Fruit fly (Drosophila melanogaster) whole organism, embryonic: ENCODE data around the gene LManIV.

Experiments used
- Adf1 ChIP-seq: fragments of 200-800 bp; sonication (Bioruptor generic); IDR thresholded peaks from 2 replicates; pipeline ENCODE4 v1.3.6; 2022; ENCODE audit warnings: missing biosample characterization, missing genetic modification characterization
- Atf6 ChIP-seq: fragments of 200-800 bp; sonication (Bioruptor generic); IDR thresholded peaks from 2 replicates; pipeline ENCODE4 v1.3.6; 2022; ENCODE audit warnings: missing biosample characterization, missing genetic modification characterization
- C15 ChIP-seq: fragments of 200-800 bp; sonication (Bioruptor generic); IDR thresholded peaks from 3 replicates; pipeline ENCODE4 v1.3.6; 2022; ENCODE audit warnings: missing biosample characterization, missing genetic modification characterization
- CG1024 ChIP-seq: fragments of 200-800 bp; sonication (Bioruptor generic); IDR thresholded peaks from 2 replicates; pipeline ENCODE4 v1.3.6; 2022; ENCODE audit warnings: missing biosample characterization, missing genetic modification characterization
- CG10462 ChIP-seq: fragments of 200-800 bp; sonication (Bioruptor generic); optimal IDR thresholded peaks from 2 replicates; lab custom pipeline; 2016; ENCODE audit warnings: missing biosample characterization, missing genetic modification characterization
- CG10543 ChIP-seq: fragments of 200-800 bp; sonication (Bioruptor generic); optimal IDR thresholded peaks from 3 replicates; lab custom pipeline; 2017; ENCODE audit warnings: missing biosample characterization, mild to moderate bottlenecking, missing genetic modification characterization, moderate library complexity
- CG10654 ChIP-seq: fragments of 200-800 bp; sonication (Bioruptor generic); optimal IDR thresholded peaks from 2 replicates; lab custom pipeline; 2016; ENCODE audit warnings: missing biosample characterization, missing genetic modification characterization
- CG11247 ChIP-seq: fragments of 200-800 bp; sonication (Bioruptor generic); IDR thresholded peaks from 2 replicates; pipeline ENCODE4 v1.3.6; 2022; ENCODE audit warnings: missing biosample characterization, missing genetic modification characterization
- CG11398 ChIP-seq: fragments of 200-800 bp; sonication (Bioruptor generic); optimal IDR thresholded peaks from 2 replicates; lab custom pipeline; 2016; ENCODE audit warnings: missing biosample characterization, missing genetic modification characterization
- CG12071 ChIP-seq: fragments of 200-800 bp; sonication (Bioruptor generic); optimal IDR thresholded peaks from 3 replicates; lab custom pipeline; 2018; ENCODE audit warnings: missing biosample characterization, mild to moderate bottlenecking, missing genetic modification characterization
- CG15011 ChIP-seq: fragments of 200-800 bp; sonication (Bioruptor generic); optimal IDR thresholded peaks from 3 replicates; lab custom pipeline; 2018; ENCODE audit warnings: missing biosample characterization, mild to moderate bottlenecking, missing genetic modification characterization
- CG15479 ChIP-seq: fragments of 200-800 bp; sonication (Bioruptor generic); optimal IDR thresholded peaks from 3 replicates; lab custom pipeline; 2019; ENCODE audit warnings: missing biosample characterization, mild to moderate bottlenecking, missing genetic modification characterization, moderate library complexity
- CG1602 ChIP-seq: fragments of 200-800 bp; sonication (Bioruptor generic); optimal IDR thresholded peaks from 3 replicates; lab custom pipeline; 2016; ENCODE audit warnings: missing biosample characterization, missing genetic modification characterization
- CG16779 ChIP-seq: fragments of 200-800 bp; sonication (Bioruptor generic); IDR thresholded peaks from 2 replicates; pipeline ENCODE4 v1.3.6; 2022; ENCODE audit warnings: missing biosample characterization, missing genetic modification characterization
- CG16863 ChIP-seq: fragments of 200-800 bp; sonication (Bioruptor generic); optimal IDR thresholded peaks from 3 replicates; lab custom pipeline; 2016; ENCODE audit warnings: missing biosample characterization, missing genetic modification characterization
- CG30020 ChIP-seq: fragments of 200-800 bp; optimal IDR thresholded peaks from 2 replicates; lab custom pipeline; 2019; ENCODE audit warnings: missing biosample characterization, mild to moderate bottlenecking, missing genetic modification characterization, moderate library complexity
- CG3281 ChIP-seq: fragments of 200-800 bp; sonication (Bioruptor generic); optimal IDR thresholded peaks from 3 replicates; lab custom pipeline; 2017; ENCODE audit warnings: missing biosample characterization, mild to moderate bottlenecking, missing genetic modification characterization
- CG4282 ChIP-seq: fragments of 200-800 bp; sonication (Bioruptor generic); optimal IDR thresholded peaks from 2 replicates; lab custom pipeline; 2016; ENCODE audit warnings: missing biosample characterization, missing genetic modification characterization
- CG43689 ChIP-seq: fragments of 200-800 bp; sonication (Bioruptor generic); IDR thresholded peaks from 2 replicates; pipeline ENCODE4 v1.3.6; 2022; ENCODE audit warnings: missing biosample characterization, missing genetic modification characterization
- CG5245 ChIP-seq: fragments of 200-800 bp; sonication (Bioruptor generic); optimal IDR thresholded peaks from 3 replicates; lab custom pipeline; 2016; ENCODE audit warnings: missing biosample characterization, missing genetic modification characterization
- CG5953 ChIP-seq: fragments of 200-800 bp; sonication (Bioruptor generic); IDR thresholded peaks from 2 replicates; pipeline ENCODE4 v1.3.6; 2022; ENCODE audit warnings: missing biosample characterization, missing genetic modification characterization
- CG7987 ChIP-seq: fragments of 200-800 bp; sonication (Bioruptor generic); optimal IDR thresholded peaks from 2 replicates; lab custom pipeline; 2018; ENCODE audit warnings: missing biosample characterization, mild to moderate bottlenecking, missing genetic modification characterization, moderate library complexity
- CG8281 ChIP-seq: fragments of 200-800 bp; sonication (Bioruptor generic); optimal IDR thresholded peaks from 2 replicates; lab custom pipeline; 2018; ENCODE audit warnings: missing biosample characterization, mild to moderate bottlenecking, missing genetic modification characterization, moderate library complexity
- CG9609 ChIP-seq: fragments of 200-800 bp; sonication (Bioruptor generic); optimal IDR thresholded peaks from 3 replicates; lab custom pipeline; 2016; ENCODE audit warnings: missing biosample characterization, missing genetic modification characterization
- D19A ChIP-seq: fragments of 200-800 bp; optimal IDR thresholded peaks from 3 replicates; lab custom pipeline; 2019; ENCODE audit warnings: missing biosample characterization, mild to moderate bottlenecking, missing genetic modification characterization, moderate library complexity
- Dp ChIP-seq: fragments of 200-800 bp; sonication (Bioruptor generic); optimal IDR thresholded peaks from 2 replicates; lab custom pipeline; 2018; ENCODE audit warnings: missing biosample characterization, mild to moderate bottlenecking, missing genetic modification characterization, moderate library complexity
- Ets65A ChIP-seq: fragments of 200-800 bp; sonication (Bioruptor generic); peaks from one replicate; lab custom pipeline; 2016; ENCODE audit warnings: missing biosample characterization, missing genetic modification characterization
- Hey ChIP-seq: fragments of 200-800 bp; sonication (Bioruptor generic); optimal IDR thresholded peaks from 3 replicates; lab custom pipeline; 2018; ENCODE audit warnings: missing biosample characterization, mild to moderate bottlenecking, missing genetic modification characterization
- Hmr ChIP-seq: fragments of 200-800 bp; sonication (Bioruptor generic); optimal IDR thresholded peaks from 3 replicates; lab custom pipeline; 2017; ENCODE audit warnings: mild to moderate bottlenecking, missing biosample characterization, missing genetic modification reagents, missing genetic modification characterization
- Mrtf ChIP-seq: fragments of 200-800 bp; sonication (Bioruptor generic); IDR thresholded peaks from 3 replicates; pipeline ENCODE4 v1.3.6; 2022; ENCODE audit warnings: missing biosample characterization, missing genetic modification characterization
- NC2α ChIP-seq: fragments of 200-800 bp; sonication (Bioruptor generic); optimal IDR thresholded peaks from 2 replicates; lab custom pipeline; 2016; ENCODE audit warnings: missing biosample characterization, missing genetic modification characterization
- Optix ChIP-seq: fragments of 200-800 bp; sonication (Bioruptor generic); IDR thresholded peaks from 3 replicates; pipeline ENCODE4 v1.3.6; 2022; ENCODE audit warnings: missing biosample characterization, missing genetic modification characterization
- Pdp1 ChIP-seq, 2 experiments: fragments of 200-800 bp; sonication (Bioruptor generic); optimal IDR thresholded peaks; 3 replicates each; lab custom pipeline; 2016; ENCODE audit warnings: missing biosample characterization in 2 of 2, missing genetic modification characterization in 2 of 2, mild to moderate bottlenecking in 1 of 2, moderate library complexity in 1 of 2
- Trl ChIP-seq, 3 experiments: fragments of >200 bp in 2 of 3; fragments of 200-800 bp in 1 of 3; sonication (Bioruptor generic) in 1 of 3; optimal IDR thresholded peaks; 2 replicates in 1 of 3; 3 replicates in 2 of 3; lab custom pipeline; 2016 to 2017; ENCODE audit warnings: missing biosample characterization in 1 of 3, missing genetic modification characterization in 1 of 3
- Usf ChIP-seq: fragments of 200-800 bp; sonication (Bioruptor generic); optimal IDR thresholded peaks from 2 replicates; lab custom pipeline; 2017; ENCODE audit warnings: missing genotype, missing biosample characterization, missing genetic modification characterization
- ac ChIP-seq: fragments of 200-800 bp; sonication (Bioruptor generic); optimal IDR thresholded peaks from 3 replicates; lab custom pipeline; 2017; ENCODE audit warnings: missing biosample characterization, mild to moderate bottlenecking, missing genetic modification characterization
- bigmax ChIP-seq: fragments of 200-800 bp; sonication (Bioruptor generic); optimal IDR thresholded peaks from 2 replicates; lab custom pipeline; 2018; ENCODE audit warnings: missing biosample characterization, mild to moderate bottlenecking, missing genetic modification characterization
- disco-r ChIP-seq: fragments of 200-800 bp; sonication (Bioruptor generic); optimal IDR thresholded peaks from 2 replicates; lab custom pipeline; 2016; ENCODE audit warnings: missing biosample characterization, missing genetic modification characterization
- grau ChIP-seq: fragments of 200-800 bp; optimal IDR thresholded peaks from 3 replicates; lab custom pipeline; 2019; ENCODE audit warnings: missing biosample characterization, mild to moderate bottlenecking, missing genetic modification characterization, moderate library complexity
- lab ChIP-seq: fragments of 200-800 bp; sonication (Bioruptor generic); optimal IDR thresholded peaks from 3 replicates; lab custom pipeline; 2017; ENCODE audit warnings: missing biosample characterization, missing genetic modification characterization, mild to moderate bottlenecking, moderate library complexity, missing genetic modification reagents
- lola ChIP-seq, 3 experiments: fragments of >200 bp in 2 of 3; fragments of 200-800 bp in 1 of 3; sonication (Bioruptor generic) in 1 of 3; optimal IDR thresholded peaks; 2 replicates each; lab custom pipeline; 2017 to 2019; ENCODE audit warnings: missing biosample characterization in 3 of 3, missing genetic modification characterization in 3 of 3, mild to moderate bottlenecking in 1 of 3, moderate library complexity in 1 of 3
- pho ChIP-seq: fragments of 200-800 bp; sonication (Bioruptor generic); optimal IDR thresholded peaks from 2 replicates; lab custom pipeline; 2016; ENCODE audit warnings: missing biosample characterization, missing genetic modification characterization
- pnt ChIP-seq: fragments of 200-800 bp; sonication (Bioruptor generic); optimal IDR thresholded peaks from 3 replicates; lab custom pipeline; 2016; ENCODE audit warnings: missing biosample characterization, missing genetic modification characterization
- schlank ChIP-seq: fragments of 200-800 bp; sonication (Bioruptor generic); optimal IDR thresholded peaks from 2 replicates; lab custom pipeline; 2018; ENCODE audit warnings: missing biosample characterization, mild to moderate bottlenecking, missing genetic modification characterization
- sd ChIP-seq: fragments of 200-800 bp; sonication (Bioruptor generic); optimal IDR thresholded peaks from 3 replicates; lab custom pipeline; 2018; ENCODE audit warnings: missing biosample characterization, mild to moderate bottlenecking, missing genetic modification characterization, moderate library complexity
- seq ChIP-seq: fragments of 200-800 bp; sonication (Bioruptor generic); IDR thresholded peaks from 2 replicates; pipeline ENCODE4 v1.3.6; 2022; ENCODE audit warnings: missing biosample characterization, missing genetic modification characterization
- sima ChIP-seq: fragments of 200-800 bp; sonication (Bioruptor generic); optimal IDR thresholded peaks from 2 replicates; lab custom pipeline; 2016; ENCODE audit warnings: missing biosample characterization, missing genetic modification characterization
- ssp ChIP-seq: fragments of 200-800 bp; sonication (Bioruptor generic); IDR thresholded peaks from 2 replicates; pipeline ENCODE4 v1.3.6; 2022; ENCODE audit warnings: missing biosample characterization, missing genetic modification characterization
- sug ChIP-seq: fragments of 200-800 bp; optimal IDR thresholded peaks from 2 replicates; lab custom pipeline; 2019; ENCODE audit warnings: missing biosample characterization, mild to moderate bottlenecking, missing genetic modification characterization, moderate library complexity
- unpg ChIP-seq: fragments of 200-800 bp; sonication (Bioruptor generic); optimal IDR thresholded peaks from 3 replicates; lab custom pipeline; 2018; ENCODE audit warnings: missing biosample characterization, mild to moderate bottlenecking, missing genetic modification characterization, moderate library complexity

LManIV gene

DNA sequence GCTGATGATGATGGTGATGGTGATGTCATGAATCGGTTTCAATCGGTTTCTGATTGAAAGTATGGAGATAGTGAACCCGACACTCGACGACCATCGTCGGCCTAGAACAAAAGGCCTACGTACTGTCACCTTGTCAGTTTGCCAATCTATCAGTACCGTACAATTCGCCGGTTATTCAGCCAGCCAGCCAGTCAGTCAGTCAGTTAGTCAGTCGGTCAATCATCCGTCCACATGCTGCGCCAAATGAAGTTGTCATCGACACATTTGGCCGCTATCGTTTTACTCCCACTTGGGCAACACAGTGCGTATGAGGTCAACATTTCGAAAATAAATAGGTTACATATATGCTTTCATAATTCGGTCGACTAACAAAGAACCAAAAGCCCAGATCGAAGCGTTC, 51.1 kb downstream of the LManIV start:
- TF ChIP-seq lab (GFP tag; lab: Kevin White, UChicago) (peak; percentile 25), CG12071 (no peak), CG16779 (GFP tag; lab: Robert Waterston, UW) (0 out of 2 replicates have a peak, but pooled peaks have one; percentile 14), CG8281 (tag; lab: Kevin White, UChicago) (peak; percentile 96), Ets65A (GFP tag; lab: Kevin White, UChicago) (peak; percentile 88)

DNA sequence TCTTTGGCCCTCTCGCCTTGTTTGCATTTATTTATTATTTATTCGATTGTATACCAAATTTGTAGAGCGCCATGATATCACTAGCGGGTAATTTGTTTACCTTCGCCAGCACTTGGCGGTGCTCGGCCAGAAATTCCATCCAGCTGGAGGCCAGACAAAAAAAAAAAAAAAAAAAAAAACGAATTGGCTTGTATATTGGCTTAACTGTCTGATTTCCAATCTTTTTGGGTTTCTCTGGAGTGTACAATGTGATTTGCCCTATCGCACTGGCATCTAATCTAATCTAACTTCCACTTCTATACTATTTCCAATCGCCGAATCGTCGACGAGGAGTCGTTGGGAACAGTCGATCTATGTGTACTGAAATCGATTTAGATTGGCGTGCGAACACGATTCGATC, 52.4 kb downstream of the LManIV start:
- no peak for TF ChIP-seq CG10462
- no peak for TF ChIP-seq Mrtf
- TF ChIP-seq CG11247 (GFP tag; lab: Robert Waterston, UW) = no peak
- TF ChIP-seq CG3281 (GFP tag; lab: Kevin White, UChicago) = no peak
- peak; percentile 58 for TF ChIP-seq CG10543 (GFP tag; lab: Kevin White, UChicago)
- TF ChIP-seq Adf1 (GFP tag; lab: Robert Waterston, UW) = no peak
- TF ChIP-seq Ets65A (GFP tag; lab: Kevin White, UChicago) = no peak
- no peak for TF ChIP-seq ac (GFP tag; lab: Kevin White, UChicago)
- peak; percentile 34 for TF ChIP-seq CG7987 (GFP tag; lab: Kevin White, UChicago)
- no peak for TF ChIP-seq CG1024 (GFP tag; lab: Robert Waterston, UW)
- TF ChIP-seq CG10654 (GFP tag; lab: Kevin White, UChicago) = no peak
- TF ChIP-seq D19A = no peak
- TF ChIP-seq bigmax (GFP tag; lab: Kevin White, UChicago) = no peak
- peak; percentile 11 for TF ChIP-seq unpg
- no peak for TF ChIP-seq Optix
- peak; percentile 38 for TF ChIP-seq Hmr (GFP tag; lab: Kevin White, UChicago)
- no peak for TF ChIP-seq CG5245 (GFP tag; lab: Kevin White, UChicago)
- no peak for TF ChIP-seq sima
- no peak for TF ChIP-seq CG5953
- no peak for TF ChIP-seq CG11398 (GFP tag; lab: Kevin White, UChicago)
- TF ChIP-seq CG15011 (GFP tag; lab: Kevin White, UChicago) = no peak
- peak; percentile 40 for TF ChIP-seq seq (GFP tag; lab: Robert Waterston, UW)
- no peak for TF ChIP-seq CG30020 (tag; lab: Kevin White, UChicago)
- no peak for TF ChIP-seq ssp (GFP tag; lab: Robert Waterston, UW)
- TF ChIP-seq disco-r (GFP tag; lab: Kevin White, UChicago) = no peak
- TF ChIP-seq schlank (tag; lab: Kevin White, UChicago) = no peak
- no peak for TF ChIP-seq Trl (optimal IDR thresholded peaks at IDR 0.05; lab: Kevin White, UChicago)
- no peak for TF ChIP-seq Trl (GFP tag; optimal IDR thresholded peaks at IDR 0.05; lab: Kevin White, UChicago)
- no peak for TF ChIP-seq CG4282 (GFP tag; lab: Kevin White, UChicago)
- no peak for TF ChIP-seq CG16863 (GFP tag; lab: Kevin White, UChicago)
- TF ChIP-seq CG43689 (GFP tag; lab: Robert Waterston, UW) = no peak
- TF ChIP-seq CG15479 (GFP tag; lab: Kevin White, UChicago) = no peak
- peak; percentile 37; the same call in 1 of the 2 replicates for TF ChIP-seq Atf6 (GFP tag; lab: Robert Waterston, UW)
- TF ChIP-seq CG9609 (GFP tag; lab: Kevin White, UChicago) = no peak
- TF ChIP-seq sug (tag; lab: Kevin White, UChicago) = peak; percentile 83
- TF ChIP-seq Hey = peak; percentile 37
- TF ChIP-seq pho (GFP tag; lab: Kevin White, UChicago) = no peak
- TF ChIP-seq Dp (GFP tag; lab: Kevin White, UChicago) = no peak
- no peak for TF ChIP-seq CG1602 (GFP tag; lab: Kevin White, UChicago)
- peak; percentile 3 for TF ChIP-seq grau (tag; lab: Kevin White, UChicago)
- no peak for TF ChIP-seq pnt (GFP tag; lab: Kevin White, UChicago)
- TF ChIP-seq NC2α (GFP tag; lab: Kevin White, UChicago) = no peak
- no peak for TF ChIP-seq Pdp1 (GFP tag; optimal IDR thresholded peaks at IDR 0.05; lab: Kevin White, UChicago)
- TF ChIP-seq Usf (GFP tag; lab: Kevin White, UChicago) = no peak
- TF ChIP-seq sd (tag; lab: Kevin White, UChicago) = peak; percentile 93
- TF ChIP-seq C15 (GFP tag; lab: Robert Waterston, UW) = no peak
- TF ChIP-seq lola (GFP tag; optimal IDR thresholded peaks at IDR 0.05; lab: Kevin White, UChicago) = no peak
